Worm (Caenorhabditis elegans): ENCODE measurements around the gene manf-1.

DNA sequence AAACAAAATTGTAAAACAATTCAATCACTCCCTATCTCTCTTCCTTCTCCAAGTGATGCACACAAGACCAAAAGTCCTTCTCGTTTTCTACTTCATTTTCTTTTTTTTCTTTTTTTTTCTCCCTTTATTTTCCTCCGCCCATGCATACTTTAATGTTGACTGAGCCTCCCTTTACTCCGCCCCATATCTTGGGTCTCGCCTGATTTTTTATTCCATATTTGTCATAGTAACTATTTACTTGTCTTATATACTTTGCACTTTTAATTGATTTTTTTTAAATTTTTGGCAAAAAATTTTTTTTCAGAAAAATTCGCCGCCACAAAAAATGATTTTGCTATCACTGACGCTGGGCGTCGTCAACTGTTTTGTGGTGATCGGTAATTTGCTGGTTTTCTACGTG is 31.6 kb upstream of the manf-1 start, which contains the start of gene ser-6:
- TF ChIP-seq dao-5 (tag; optimal IDR thresholded peaks at IDR 0.05), result no peak
- no peak for TF ChIP-seq him-1 (tag; optimal IDR thresholded peaks at IDR 0.05)
